Worm (Caenorhabditis elegans): ENCODE data around the gene irld-57.
"Not testable (repeated sequence)": the region's sequence is repeated elsewhere in the genome, so short reads cannot be mapped to it uniquely, and the experiment has no call there.

The irld-57 gene

ce11 chrV:15744366-15744765 is 17.9 kb upstream of the irld-57 start, which contains the start of gene str-19:
Gene str-19, minus strand, starts transcription at chrV:15744466.
- not testable (repeated sequence) for TF ChIP-seq odd-2 (tag; optimal IDR thresholded peaks at IDR 0.05); sox-2 (GFP tag; IDR thresholded peaks at IDR 0.05); ahr-1 (tag; optimal IDR thresholded peaks at IDR 0.05)

ce11 chrV:15741851-15742250 is 15.3 kb upstream of the irld-57 start, which contains the start of gene str-18:
Gene str-18, minus strand, starts transcription at chrV:15741951.
- TF ChIP-seq pax-1 (tag; optimal IDR thresholded peaks at IDR 0.05), result no peak
- TF ChIP-seq hlh-13 (GFP tag; optimal IDR thresholded peaks at IDR 0.05), result no peak
- TF ChIP-seq unc-3 (GFP tag; conservative IDR thresholded peaks at IDR 0.05), result no peak
- no peak for TF ChIP-seq unc-3 (tag; optimal IDR thresholded peaks at IDR 0.05)
- TF ChIP-seq ceh-45 (GFP tag; IDR thresholded peaks at IDR 0.05), result no peak
- TF ChIP-seq ahr-1 (tag; optimal IDR thresholded peaks at IDR 0.05), result no peak
- no peak for TF ChIP-seq unc-86 (tag; optimal IDR thresholded peaks at IDR 0.05)
- no peak for TF ChIP-seq sox-4 (tag; optimal IDR thresholded peaks at IDR 0.05)
- TF ChIP-seq nhr-232 (tag; optimal IDR thresholded peaks at IDR 0.05), result no peak
- no peak for TF ChIP-seq hlh-30 (tag; optimal IDR thresholded peaks at IDR 0.05; ENCODE audit: insufficient read depth)
- no peak for TF ChIP-seq Y22D7AL.16 (tag; optimal IDR thresholded peaks at IDR 0.05)
- no peak for TF ChIP-seq ama-1 (optimal IDR thresholded peaks at IDR 0.05)
- TF ChIP-seq pat-9 (tag; optimal IDR thresholded peaks at IDR 0.05), result no peak
- TF ChIP-seq madf-2 (tag; optimal IDR thresholded peaks at IDR 0.05), result no peak
- no peak for TF ChIP-seq ttx-3 (tag; optimal IDR thresholded peaks at IDR 0.05)
- no peak for TF ChIP-seq nfya-1 (tag; optimal IDR thresholded peaks at IDR 0.05)

- TF ChIP-seq elt-2 (tag; optimal IDR thresholded peaks at IDR 0.05) (no peak), nhr-232 (tag; optimal IDR thresholded peaks at IDR 0.05) (no peak), tbx-7 (tag; optimal IDR thresholded peaks at IDR 0.05) (no peak), ahr-1 (tag; optimal IDR thresholded peaks at IDR 0.05) (no peak), sox-4 (tag; optimal IDR thresholded peaks at IDR 0.05) (no peak), unc-42 (tag; optimal IDR thresholded peaks at IDR 0.05) (no peak), Y22D7AL.16 (tag; optimal IDR thresholded peaks at IDR 0.05) (no peak), pag-3 (tag; optimal IDR thresholded peaks at IDR 0.05; ENCODE audit: borderline replicate concordance) (no peak), ama-1 (optimal IDR thresholded peaks at IDR 0.05) (no peak), tbx-2 (tag; optimal IDR thresholded peaks at IDR 0.05) (no peak), nhr-11 (tag; optimal IDR thresholded peaks at IDR 0.05) (no peak), lin-11 (tag; optimal IDR thresholded peaks at IDR 0.05) (no peak)
Measured at ce11 chrV:15735720-15736119, 9.2 kb upstream of the irld-57 start, which contains the start of gene str-27. Gene str-27, minus strand, starts transcription at chrV:15735820.

ce11 chrV:15733568-15733967 is 7.1 kb upstream of the irld-57 start, which contains the start of gene T23D5.3:
Gene T23D5.3, minus strand, starts transcription at chrV:15733668.
- no peak for TF ChIP-seq zip-5 (tag; optimal IDR thresholded peaks at IDR 0.05)
- no peak for TF ChIP-seq ceh-2 (tag; optimal IDR thresholded peaks at IDR 0.05)
- no peak for TF ChIP-seq madf-2 (tag; optimal IDR thresholded peaks at IDR 0.05)
- TF ChIP-seq T23F11.4 (GFP tag; optimal IDR thresholded peaks at IDR 0.05), result no peak
- TF ChIP-seq K02D7.2 (tag; optimal IDR thresholded peaks at IDR 0.05), result no peak
- no peak for TF ChIP-seq pag-3 (tag; optimal IDR thresholded peaks at IDR 0.05; ENCODE audit: borderline replicate concordance)
- TF ChIP-seq eyg-1 (tag; optimal IDR thresholded peaks at IDR 0.05), result no peak
- TF ChIP-seq lim-6 (tag; optimal IDR thresholded peaks at IDR 0.05), result no peak
- no peak for TF ChIP-seq unc-55 (GFP tag; optimal IDR thresholded peaks at IDR 0.05)
- TF ChIP-seq pax-1 (tag; optimal IDR thresholded peaks at IDR 0.05), result no peak
- TF ChIP-seq C38D4.7 (GFP tag; optimal IDR thresholded peaks at IDR 0.05), result no peak
- no peak for TF ChIP-seq syd-9 (tag; optimal IDR thresholded peaks at IDR 0.05)
- no peak for TF ChIP-seq hlh-13 (GFP tag; optimal IDR thresholded peaks at IDR 0.05)
- TF ChIP-seq fkh-10 (GFP tag; optimal IDR thresholded peaks at IDR 0.05), result no peak

DNA sequence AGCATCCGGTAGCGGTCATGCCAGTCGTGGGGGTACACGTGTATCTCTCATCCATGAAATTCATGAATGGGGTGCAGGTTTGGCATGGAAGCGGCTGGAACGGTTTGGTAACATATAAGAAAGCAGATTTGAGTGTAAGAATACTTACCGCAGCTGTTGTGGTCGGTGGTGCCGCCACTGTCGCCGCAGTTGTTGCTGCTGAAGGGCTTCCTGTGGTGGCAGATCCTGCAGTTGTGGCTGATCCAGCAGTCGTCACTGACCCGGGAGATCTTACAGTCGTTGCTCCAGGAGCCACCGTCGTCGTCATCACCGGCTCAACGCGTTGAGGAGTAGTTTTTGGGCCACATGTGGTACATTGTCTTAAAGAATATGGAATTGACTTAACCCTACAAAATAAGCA is 6.5 kb upstream of the irld-57 start:
- TF ChIP-seq elt-4 (tag; optimal IDR thresholded peaks at IDR 0.05) (no peak), lim-6 (tag; optimal IDR thresholded peaks at IDR 0.05) (no peak), pax-1 (tag; optimal IDR thresholded peaks at IDR 0.05) (no peak), tbx-7 (tag; optimal IDR thresholded peaks at IDR 0.05) (no peak), ceh-18 (tag; optimal IDR thresholded peaks at IDR 0.05) (no peak), sox-4 (tag; optimal IDR thresholded peaks at IDR 0.05) (no peak), odd-2 (tag; optimal IDR thresholded peaks at IDR 0.05) (no peak), mec-3 (tag; optimal IDR thresholded peaks at IDR 0.05; ENCODE audit: borderline replicate concordance) (no peak), F13H6.1 (tag; optimal IDR thresholded peaks at IDR 0.05) (no peak), C08G9.2 (tag; optimal IDR thresholded peaks at IDR 0.05) (no peak), pat-9 (tag; optimal IDR thresholded peaks at IDR 0.05) (no peak), ceh-48 (tag; optimal IDR thresholded peaks at IDR 0.05) (no peak), zip-5 (tag; optimal IDR thresholded peaks at IDR 0.05) (no peak), hlh-13 (GFP tag; optimal IDR thresholded peaks at IDR 0.05) (no peak), fkh-10 (GFP tag; optimal IDR thresholded peaks at IDR 0.05) (no peak), dmd-4 (tag; optimal IDR thresholded peaks at IDR 0.05; ENCODE audit: borderline replicate concordance) (no peak), C38D4.7 (GFP tag; optimal IDR thresholded peaks at IDR 0.05) (no peak), dve-1 (tag; optimal IDR thresholded peaks at IDR 0.05) (no peak), gmeb-2 (tag; optimal IDR thresholded peaks at IDR 0.05) (no peak), hlh-30 (tag; optimal IDR thresholded peaks at IDR 0.05; ENCODE audit: insufficient read depth) (no peak)

All from whole organism, late embryonic.